Worm (Caenorhabditis elegans) whole organism, L1 larva: ENCODE results near the gene math-24.

ENCODE experiments used
- C04F5.9 ChIP-seq: sonication (generic microtip); optimal IDR thresholded peaks from 2 replicates; lab custom pipeline; 2016; ENCODE audit warnings: missing genetic modification characterization, missing compliant biosample characterization
- C16A3.4 ChIP-seq: fragments of 150-350 bp; optimal IDR thresholded peaks from 2 replicates; lab custom pipeline; 2014; ENCODE audit warnings: missing biosample characterization, missing genetic modification characterization
- alr-1 ChIP-seq: fragments of 200-800 bp; sonication (Bioruptor generic); optimal IDR thresholded peaks from 2 replicates; lab custom pipeline; 2018; ENCODE audit warnings: borderline replicate concordance, mild to moderate bottlenecking, missing genetic modification characterization, missing compliant biosample characterization
- blmp-1 ChIP-seq: fragments of 150-350 bp; optimal IDR thresholded peaks from 2 replicates; lab custom pipeline; 2014; ENCODE audit warnings: missing biosample characterization, missing genetic modification characterization
- ceh-88 ChIP-seq: fragments of 200-800 bp; sonication (Bioruptor generic); IDR thresholded peaks from 2 replicates; pipeline ENCODE4 v1.3.6; 2022; ENCODE audit warnings: missing genetic modification characterization, missing compliant biosample characterization
- ces-1 ChIP-seq: fragments of 150-350 bp; optimal IDR thresholded peaks from 2 replicates; lab custom pipeline; 2014; ENCODE audit warnings: missing biosample characterization, missing genetic modification reagents, missing genetic modification characterization
- dsc-1 ChIP-seq: sonication (generic microtip); optimal IDR thresholded peaks from 2 replicates; lab custom pipeline; 2016; ENCODE audit warnings: mild to moderate bottlenecking, missing genetic modification characterization, missing compliant biosample characterization
- efl-1 ChIP-seq, 4 experiments: fragments of 150-350 bp; optimal IDR thresholded peaks in 3 of 4; peaks in 1 of 4; 1 replicate in 1 of 4; 2 replicates in 3 of 4; lab custom pipeline; 2014; ENCODE audit warnings: missing biosample characterization in 2 of 4, missing genetic modification characterization in 2 of 4, missing genetic modification reagents in 2 of 4
- elt-2 ChIP-seq: sonication (generic microtip); optimal IDR thresholded peaks from 2 replicates; lab custom pipeline; 2016; ENCODE audit warnings: missing genetic modification characterization, mild to moderate bottlenecking, inconsistent platforms, missing compliant biosample characterization, missing genetic modification reagents
- elt-3 ChIP-seq, 6 experiments: fragments of 150-350 bp in 1 of 6; sonication (generic microtip); optimal IDR thresholded peaks; 2 replicates each; lab custom pipeline; 2017 to 2018; ENCODE audit warnings: missing biosample characterization in 6 of 6, missing genetic modification characterization in 6 of 6, inconsistent platforms in 1 of 6
- ets-5 ChIP-seq: fragments of 200-800 bp; sonication (Bioruptor generic); IDR thresholded peaks from 2 replicates; pipeline ENCODE4 v1.3.6; 2022; ENCODE audit warnings: missing genetic modification characterization, missing compliant biosample characterization
- fkh-4 ChIP-seq: sonication (generic microtip); optimal IDR thresholded peaks from 2 replicates; lab custom pipeline; 2016; ENCODE audit warnings: missing compliant biosample characterization, missing genetic modification characterization, borderline replicate concordance
- hlh-17 ChIP-seq: fragments of 200-800 bp; sonication (Bioruptor generic); optimal IDR thresholded peaks from 2 replicates; lab custom pipeline; 2018; ENCODE audit warnings: missing genetic modification characterization, mild to moderate bottlenecking, missing compliant biosample characterization, moderate library complexity, borderline replicate concordance
- hlh-4 ChIP-seq: sonication (generic microtip); optimal IDR thresholded peaks from 2 replicates; lab custom pipeline; 2016; ENCODE audit warnings: mild to moderate bottlenecking, missing genetic modification characterization, missing compliant biosample characterization
- isw-1 ChIP-seq: fragments of 200-800 bp; sonication (Bioruptor generic); IDR thresholded peaks from 2 replicates; pipeline ENCODE4 v1.3.6; 2022; ENCODE audit warnings: missing genetic modification characterization, missing compliant biosample characterization
- jun-1 ChIP-seq: fragments of 150-350 bp; optimal IDR thresholded peaks from 2 replicates; lab custom pipeline; 2014; ENCODE audit warnings: missing biosample characterization, missing genetic modification reagents, missing genetic modification characterization
- lin-13 ChIP-seq: fragments of 150-350 bp; optimal IDR thresholded peaks from 2 replicates; lab custom pipeline; 2014; ENCODE audit warnings: missing biosample characterization, missing genetic modification reagents, missing genetic modification characterization
- lin-14 ChIP-seq: fragments of 200-800 bp; sonication (Bioruptor generic); optimal IDR thresholded peaks from 2 replicates; lab custom pipeline; 2018; ENCODE audit warnings: mild to moderate bottlenecking, missing genetic modification characterization, moderate library complexity, missing compliant biosample characterization
- lin-35 ChIP-seq, 2 experiments: fragments of 150-350 bp; optimal IDR thresholded peaks; 2 replicates each; lab custom pipeline; 2014; ENCODE audit warnings: missing biosample characterization in 2 of 2, missing genetic modification characterization in 2 of 2, missing genetic modification reagents in 2 of 2
- lin-39 ChIP-seq: fragments of 150-350 bp; optimal IDR thresholded peaks from 2 replicates; lab custom pipeline; 2014; ENCODE audit warnings: missing biosample characterization, missing genetic modification reagents, missing genetic modification characterization
- lsy-2 ChIP-seq, 2 experiments: fragments of 150-350 bp; optimal IDR thresholded peaks; 2 replicates each; lab custom pipeline; 2014; ENCODE audit warnings: missing biosample characterization in 2 of 2, missing genetic modification characterization in 2 of 2
- mab-9 ChIP-seq: fragments of 200-800 bp; sonication (Bioruptor generic); IDR thresholded peaks from 2 replicates; pipeline ENCODE4 v1.3.6; 2022; ENCODE audit warnings: missing genetic modification reagents, missing genetic modification characterization, missing compliant biosample characterization
- mdl-1 ChIP-seq, 2 experiments: fragments of 150-350 bp; optimal IDR thresholded peaks; 2 replicates each; lab custom pipeline; 2014 to 2017; ENCODE audit warnings: missing biosample characterization in 2 of 2, missing genetic modification characterization in 2 of 2, inconsistent platforms in 1 of 2
- mef-2 ChIP-seq: fragments of 150-350 bp; optimal IDR thresholded peaks from 2 replicates; lab custom pipeline; 2014; ENCODE audit warnings: missing biosample characterization, missing genetic modification characterization
- mep-1 ChIP-seq: fragments of 150-350 bp; optimal IDR thresholded peaks from 2 replicates; lab custom pipeline; 2014; ENCODE audit warnings: missing biosample characterization, missing genetic modification characterization
- nhr-19 ChIP-seq: fragments of 200-800 bp; sonication (Bioruptor generic); conservative IDR thresholded peaks from 2 replicates; pipeline ENCODE4 v1.3.6; 2022; ENCODE audit warnings: missing genetic modification characterization, missing compliant biosample characterization
- nhr-20 ChIP-seq: sonication (generic microtip); optimal IDR thresholded peaks from 2 replicates; lab custom pipeline; 2016; ENCODE audit warnings: mild to moderate bottlenecking, missing genetic modification characterization, missing compliant biosample characterization
- nhr-47 ChIP-seq: sonication (generic microtip); optimal IDR thresholded peaks from 2 replicates; lab custom pipeline; 2016; ENCODE audit warnings: mild to moderate bottlenecking, missing genetic modification characterization, moderate library complexity, missing compliant biosample characterization
- nhr-84 ChIP-seq: sonication (generic microtip); optimal IDR thresholded peaks from 2 replicates; lab custom pipeline; 2017; ENCODE audit warnings: missing biosample characterization, missing genetic modification characterization
- nhr-90 ChIP-seq: sonication (generic microtip); optimal IDR thresholded peaks from 2 replicates; lab custom pipeline; 2016; ENCODE audit warnings: mild to moderate bottlenecking, missing genetic modification characterization, missing compliant biosample characterization; ENCODE audit not compliant: poor library complexity
- pax-3 ChIP-seq: fragments of 200-800 bp; sonication (Bioruptor generic); optimal IDR thresholded peaks from 2 replicates; lab custom pipeline; 2018; ENCODE audit warnings: mild to moderate bottlenecking, missing genetic modification characterization, moderate library complexity, missing compliant biosample characterization
- pqm-1 ChIP-seq: sonication (generic microtip); optimal IDR thresholded peaks from 3 replicates; lab custom pipeline; 2017; ENCODE audit warnings: missing biosample characterization, missing genetic modification characterization
- rnt-1 ChIP-seq: sonication (generic microtip); optimal IDR thresholded peaks from 2 replicates; lab custom pipeline; 2016; ENCODE audit warnings: mild to moderate bottlenecking, missing genetic modification characterization, moderate library complexity, missing compliant biosample characterization
- sox-4 ChIP-seq: sonication (generic microtip); optimal IDR thresholded peaks from 2 replicates; lab custom pipeline; 2016; ENCODE audit warnings: missing genetic modification characterization, missing compliant biosample characterization
- swsn-7 ChIP-seq: sonication (generic microtip); optimal IDR thresholded peaks from 2 replicates; lab custom pipeline; 2016; ENCODE audit warnings: missing genetic modification characterization, missing compliant biosample characterization
- tbx-2 ChIP-seq: sonication (generic microtip); optimal IDR thresholded peaks from 2 replicates; lab custom pipeline; 2016; ENCODE audit warnings: missing genetic modification characterization, missing compliant biosample characterization
- tlp-1 ChIP-seq: fragments of 150-350 bp; optimal IDR thresholded peaks from 2 replicates; lab custom pipeline; 2014; ENCODE audit warnings: missing biosample characterization, missing genetic modification characterization
- unc-30 ChIP-seq: sonication (generic microtip); optimal IDR thresholded peaks from 2 replicates; lab custom pipeline; 2017; ENCODE audit warnings: missing biosample characterization, missing genetic modification characterization
- unc-86 ChIP-seq: sonication (generic microtip); optimal IDR thresholded peaks from 2 replicates; lab custom pipeline; 2016; ENCODE audit warnings: missing genetic modification characterization, missing compliant biosample characterization
- zip-4 ChIP-seq: fragments of 200-800 bp; sonication (Bioruptor generic); optimal IDR thresholded peaks from 2 replicates; lab custom pipeline; 2018; ENCODE audit warnings: mild to moderate bottlenecking, missing genetic modification characterization, moderate library complexity, missing compliant biosample characterization
- ztf-11 ChIP-seq, 2 experiments: sonication (generic microtip); optimal IDR thresholded peaks; 2 replicates each; lab custom pipeline; 2016 to 2017; ENCODE audit warnings: missing genetic modification characterization in 2 of 2, missing biosample characterization in 1 of 2, missing compliant biosample characterization in 1 of 2
- ztf-4 ChIP-seq: fragments of 150-350 bp; optimal IDR thresholded peaks from 2 replicates; lab custom pipeline; 2014; ENCODE audit warnings: missing biosample characterization, missing genetic modification characterization

Gene math-24

ce11 chrII:1899934-1900333 is at the start of gene math-24:
math-24 (plus strand) TSS chrII:1900234.
- TF ChIP-seq lin-14 (GFP tag; lab: Kevin White, UChicago) (no peak), isw-1 (no peak), fkh-4 (tag; lab: Kevin White, UChicago) (no peak), ztf-4 (tag; lab: Kevin White, UChicago) (no peak), unc-30 (no peak), ces-1 (GFP tag; lab: Kevin White, UChicago) (no peak), pax-3 (tag; lab: Kevin White, UChicago) (no peak), mab-9 (GFP tag; lab: Robert Waterston, UW) (no peak), pqm-1 (no peak), C16A3.4 (tag; lab: Kevin White, UChicago) (no peak), C04F5.9 (no peak), unc-86 (tag; lab: Kevin White, UChicago) (no peak)

ce11 chrII:1850299-1850698 is 49.7 kb upstream of the math-24 start, which contains the start of gene fbxb-96:
fbxb-96 (minus strand) TSS chrII:1850399.
- TF ChIP-seq pqm-1: no peak
- TF ChIP-seq unc-30: no peak
- TF ChIP-seq hlh-17: no peak
- no peak for TF ChIP-seq nhr-47 (tag; lab: Kevin White, UChicago)
- no peak for TF ChIP-seq lin-13 (GFP tag; lab: Kevin White, UChicago)
- no peak for TF ChIP-seq mef-2
- TF ChIP-seq ztf-11 (tag; optimal IDR thresholded peaks at IDR 0.05; lab: Kevin White, UChicago): no peak
- TF ChIP-seq swsn-7 (tag; lab: Kevin White, UChicago): no peak
- TF ChIP-seq jun-1 (tag; lab: Kevin White, UChicago): no peak
- TF ChIP-seq nhr-20 (tag; lab: Kevin White, UChicago): no peak
- TF ChIP-seq nhr-84 (tag; lab: Kevin White, UChicago): no peak
- no peak for TF ChIP-seq nhr-19 (GFP tag; lab: Robert Waterston, UW)
- no peak for TF ChIP-seq dsc-1 (tag; lab: Kevin White, UChicago)
- TF ChIP-seq isw-1: no peak
- no peak for TF ChIP-seq sox-4 (tag; lab: Kevin White, UChicago)

ce11 chrII:1850840-1851294 is 49.2 kb upstream of the math-24 start, which contains the start of gene C52E2.3:
C52E2.3 (plus strand) TSS chrII:1851244.
- TF ChIP-seq elt-3 (tag; optimal IDR thresholded peaks at IDR 0.05; lab: Kevin White, UChicago): peak in 5 of 6 experiments; percentile 56 to 80 (median 70)
- no peak for TF ChIP-seq lin-39 (tag; lab: Kevin White, UChicago)
- TF ChIP-seq ets-5: no peak
- TF ChIP-seq mep-1 (tag; lab: Kevin White, UChicago): no peak
- TF ChIP-seq elt-2 (tag; lab: Kevin White, UChicago): peak; percentile 81
- peak; percentile 26 for TF ChIP-seq blmp-1 (tag; lab: Kevin White, UChicago)
- TF ChIP-seq zip-4 (GFP tag; lab: Kevin White, UChicago): no peak
- TF ChIP-seq, all 84 proteins: peak for 3

- no peak for TF ChIP-seq ztf-11 (tag; optimal IDR thresholded peaks at IDR 0.05; lab: Kevin White, UChicago)
- no peak for TF ChIP-seq ceh-88
- peak in 1 of 2 experiments; percentile 34 for TF ChIP-seq lsy-2 (tag; optimal IDR thresholded peaks at IDR 0.05; lab: Kevin White, UChicago)
- no peak for TF ChIP-seq hlh-4 (tag; lab: Kevin White, UChicago)
- TF ChIP-seq lin-35 (GFP tag; optimal IDR thresholded peaks at IDR 0.05; lab: Kevin White, UChicago): peak in 1 of 2 experiments; percentile 40
- peak; percentile 100 for TF ChIP-seq elt-2 (tag; lab: Kevin White, UChicago)
- peak in 1 of 2 experiments; percentile 7 for TF ChIP-seq mdl-1 (tag; optimal IDR thresholded peaks at IDR 0.05; lab: Kevin White, UChicago)
- TF ChIP-seq alr-1: no peak
- TF ChIP-seq pax-3 (tag; lab: Kevin White, UChicago): peak; percentile 30
- peak in 2 of 6 experiments; percentile 68 to 69 for TF ChIP-seq elt-3 (tag; optimal IDR thresholded peaks at IDR 0.05; lab: Kevin White, UChicago)
- peak; percentile 84 for TF ChIP-seq tlp-1 (tag; lab: Kevin White, UChicago)
- peak; percentile 68 for TF ChIP-seq lin-14 (GFP tag; lab: Kevin White, UChicago)
- peak; percentile 40 for TF ChIP-seq blmp-1 (tag; lab: Kevin White, UChicago)
- peak; percentile 48 for TF ChIP-seq nhr-90
- TF ChIP-seq nhr-19 (GFP tag; lab: Robert Waterston, UW): peak; percentile 43; the same call in 1 of the 2 replicates
- TF ChIP-seq nhr-20 (tag; lab: Kevin White, UChicago): peak; percentile 58
- TF ChIP-seq rnt-1 (tag; lab: Kevin White, UChicago): no peak
- no peak for TF ChIP-seq efl-1 (optimal IDR thresholded peaks at IDR 0.05; lab: Kevin White, UChicago)
- TF ChIP-seq efl-1 (GFP tag; optimal IDR thresholded peaks at IDR 0.05 in 1 of 2; lab: Kevin White, UChicago): peak in 1 of 2 experiments; percentile 35
- TF ChIP-seq pqm-1: peak; percentile 92
- TF ChIP-seq tbx-2 (tag; lab: Kevin White, UChicago): no peak
- TF ChIP-seq jun-1 (tag; lab: Kevin White, UChicago): peak; percentile 92
Measured at ce11 chrII:1851716-1852115, 48.3 kb upstream of the math-24 start.
